Worm (Caenorhabditis elegans): ENCODE results near the gene pho-12.

pho-12 gene

DNA sequence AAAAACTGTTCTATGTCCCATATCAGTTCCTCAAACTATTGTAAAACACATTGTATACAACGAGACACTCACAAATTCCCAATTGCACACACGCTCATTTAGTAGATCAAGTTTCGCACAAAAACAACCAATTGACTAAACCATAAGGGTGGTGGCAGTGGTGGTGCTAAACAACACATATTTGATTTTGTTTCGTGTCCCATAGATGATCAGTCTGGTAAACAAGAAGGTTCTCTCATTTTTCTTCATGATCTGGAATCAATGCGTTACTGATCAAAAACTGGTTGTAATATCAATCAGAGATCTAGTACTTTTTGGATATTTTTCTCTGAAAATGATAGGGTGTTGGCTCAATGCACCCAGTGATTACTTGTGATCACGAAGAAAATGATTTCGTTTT, 42.0 kb downstream of the pho-12 start:
- TF ChIP-seq tbx-11 (GFP tag; IDR thresholded peaks at IDR 0.05) = no peak
- TF ChIP-seq hmg-4 (GFP tag; optimal IDR thresholded peaks at IDR 0.05) = no peak
- TF ChIP-seq scrt-1 (GFP tag; IDR thresholded peaks at IDR 0.05) = no peak
- no peak for TF ChIP-seq flt-1 (GFP tag; IDR thresholded peaks at IDR 0.05)
- no peak for TF ChIP-seq ets-7 (tag; optimal IDR thresholded peaks at IDR 0.05)
- TF ChIP-seq F13C5.2 (tag; optimal IDR thresholded peaks at IDR 0.05) = no peak
- no peak for TF ChIP-seq ceh-36 (tag; optimal IDR thresholded peaks at IDR 0.05)
- TF ChIP-seq ama-1 (optimal IDR thresholded peaks at IDR 0.05) = no peak
- TF ChIP-seq ceh-13 (GFP tag; optimal IDR thresholded peaks at IDR 0.05) = no peak

ce11 chrII:5016977-5017585, 43.5 kb downstream of the pho-12 start:
- TF ChIP-seq hmg-4 (GFP tag; optimal IDR thresholded peaks at IDR 0.05) (peak; percentile 46), aly-1 (tag; optimal IDR thresholded peaks at IDR 0.05) (peak; percentile 42), tbx-37 (GFP tag; conservative IDR thresholded peaks at IDR 0.05) (no peak), ceh-36 (tag; optimal IDR thresholded peaks at IDR 0.05) (no peak), sea-1 (GFP tag; conservative IDR thresholded peaks at IDR 0.05) (no peak)

DNA sequence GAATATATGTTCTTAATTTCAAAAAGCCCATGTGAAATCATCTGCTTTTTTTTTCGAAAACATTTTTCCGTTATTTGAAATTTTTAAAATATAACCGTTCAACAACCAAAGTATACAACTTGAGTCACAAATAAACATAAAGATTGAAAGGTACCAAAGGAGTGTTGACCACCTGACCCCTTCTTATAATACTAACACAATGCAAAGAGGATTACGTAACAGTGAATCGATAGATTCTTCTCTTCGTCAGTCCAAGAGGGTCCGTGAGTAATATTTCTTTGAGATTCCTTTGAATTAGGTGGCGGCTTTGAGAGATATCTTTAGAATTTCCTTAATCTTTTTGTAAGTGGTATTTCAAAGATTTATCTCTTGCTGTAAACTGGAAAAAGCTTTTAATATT, 44.5 kb downstream of the pho-12 start:
- TF ChIP-seq aly-1 (tag; optimal IDR thresholded peaks at IDR 0.05) = no peak
- no peak for TF ChIP-seq ceh-13 (GFP tag; optimal IDR thresholded peaks at IDR 0.05)
- no peak for TF ChIP-seq scrt-1 (GFP tag; IDR thresholded peaks at IDR 0.05)
- TF ChIP-seq hmg-4 (GFP tag; optimal IDR thresholded peaks at IDR 0.05) = no peak
- TF ChIP-seq F13C5.2 (tag; optimal IDR thresholded peaks at IDR 0.05) = no peak
- TF ChIP-seq hnd-1 (tag; optimal IDR thresholded peaks at IDR 0.05) = no peak
- TF ChIP-seq B0310.2 (tag; optimal IDR thresholded peaks at IDR 0.05) = no peak

DNA sequence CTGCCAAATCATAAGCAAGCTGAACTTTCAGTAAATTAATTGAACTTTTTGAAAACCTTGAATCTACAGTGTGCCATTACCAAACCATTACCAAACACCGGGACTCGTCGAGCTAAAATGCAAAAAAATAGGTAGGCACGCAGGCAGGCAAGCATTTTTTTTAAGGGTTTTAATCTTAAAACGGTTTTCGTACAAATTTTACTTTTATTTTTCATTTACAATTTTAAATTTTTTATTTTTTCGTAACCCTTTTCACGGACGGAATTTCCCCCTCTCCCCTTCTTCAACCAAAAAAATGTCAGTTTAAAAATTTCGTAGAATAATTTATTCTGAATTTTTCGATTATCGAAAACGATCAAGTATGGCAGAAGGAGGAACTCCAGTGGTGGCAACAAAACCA, 46.2 kb downstream of the pho-12 start, which contains the start of gene F59A6.2:
Gene F59A6.2, plus strand, starts transcription at position 301 of the 400 bp plus-strand sequence.
- TF ChIP-seq ceh-13 (GFP tag; optimal IDR thresholded peaks at IDR 0.05) (no peak), hmbx-1 (tag; optimal IDR thresholded peaks at IDR 0.05) (no peak), B0310.2 (tag; optimal IDR thresholded peaks at IDR 0.05) (no peak), F13C5.2 (tag; optimal IDR thresholded peaks at IDR 0.05) (no peak), ceh-36 (tag; optimal IDR thresholded peaks at IDR 0.05) (no peak), tbx-11 (GFP tag; IDR thresholded peaks at IDR 0.05) (no peak), pes-1 (GFP tag; IDR thresholded peaks at IDR 0.05) (no peak), ets-7 (tag; optimal IDR thresholded peaks at IDR 0.05) (no peak), scrt-1 (GFP tag; IDR thresholded peaks at IDR 0.05) (no peak), tbx-37 (GFP tag; conservative IDR thresholded peaks at IDR 0.05) (no peak), tra-4 (tag; optimal IDR thresholded peaks at IDR 0.05) (no peak), hmg-4 (GFP tag; optimal IDR thresholded peaks at IDR 0.05) (no peak), ama-1 (optimal IDR thresholded peaks at IDR 0.05) (no peak), sea-1 (GFP tag; conservative IDR thresholded peaks at IDR 0.05) (no peak)

DNA sequence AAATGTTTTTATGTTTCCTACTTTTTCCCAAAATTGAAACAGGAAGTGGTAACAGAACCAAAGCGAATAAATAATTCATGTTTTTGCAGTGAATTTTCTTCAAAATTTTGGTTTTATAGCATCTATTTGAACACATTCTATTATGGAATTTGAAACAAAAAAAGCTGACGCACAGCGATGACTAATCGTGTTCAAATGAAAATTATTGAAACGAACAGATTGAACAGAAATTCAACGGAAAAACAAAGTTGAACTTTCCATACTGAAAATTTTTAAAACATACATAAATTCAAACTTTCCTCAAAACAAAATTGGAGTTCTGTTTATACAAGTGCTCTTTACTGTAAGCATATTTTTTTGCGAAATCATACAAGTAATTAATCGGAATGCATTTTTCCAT, 48.6 kb downstream of the pho-12 start, which contains the start of gene F59A6.12:
Gene F59A6.12, minus strand, starts transcription at position 101 of the 400 bp plus-strand sequence.
- no peak for TF ChIP-seq F13C5.2 (tag; optimal IDR thresholded peaks at IDR 0.05)
- TF ChIP-seq B0310.2 (tag; optimal IDR thresholded peaks at IDR 0.05) = no peak
- no peak for TF ChIP-seq scrt-1 (GFP tag; IDR thresholded peaks at IDR 0.05)
- no peak for TF ChIP-seq hmbx-1 (tag; optimal IDR thresholded peaks at IDR 0.05)
- TF ChIP-seq aly-1 (tag; optimal IDR thresholded peaks at IDR 0.05) = no peak
- no peak for TF ChIP-seq hmg-4 (GFP tag; optimal IDR thresholded peaks at IDR 0.05)

Data from whole organism, early embryonic.